Fruit fly (Drosophila melanogaster) whole organism, prepupa: ENCODE data around the gene Bka.

Experiments used
- Blimp-1 ChIP-seq: fragments of 200-800 bp; sonication (Bioruptor generic); optimal IDR thresholded peaks from 3 replicates; lab custom pipeline; 2017; ENCODE audit warnings: missing biosample characterization, missing genetic modification characterization, mild to moderate bottlenecking, moderate library complexity, missing genetic modification reagents
- CG10669 ChIP-seq: fragments of 200-800 bp; sonication (Bioruptor generic); optimal IDR thresholded peaks from 3 replicates; lab custom pipeline; 2018; ENCODE audit warnings: missing biosample characterization, mild to moderate bottlenecking, missing genetic modification characterization, moderate library complexity
- CG11294 ChIP-seq: fragments of 200-800 bp; sonication (Bioruptor generic); IDR thresholded peaks from 2 replicates; pipeline ENCODE4 v1.3.6; 2022; ENCODE audit warnings: missing biosample characterization, missing genetic modification characterization
- CG11762 ChIP-seq: fragments of 200-800 bp; sonication (Bioruptor generic); optimal IDR thresholded peaks from 3 replicates; lab custom pipeline; 2016; ENCODE audit warnings: missing biosample characterization, missing genetic modification characterization; ENCODE audit not compliant: insufficient read depth
- CG11902 ChIP-seq: fragments of 200-800 bp; sonication (Bioruptor generic); optimal IDR thresholded peaks from 3 replicates; lab custom pipeline; 2016; ENCODE audit warnings: missing biosample characterization, missing genetic modification characterization
- CG15336 ChIP-seq: fragments of 200-800 bp; sonication (Bioruptor generic); IDR thresholded peaks from 2 replicates; pipeline ENCODE4 v1.3.6; 2022; ENCODE audit warnings: missing biosample characterization, missing genetic modification characterization
- CG1621 ChIP-seq: fragments of 200-800 bp; sonication (Bioruptor generic); optimal IDR thresholded peaks from 3 replicates; lab custom pipeline; 2018; ENCODE audit warnings: missing biosample characterization, mild to moderate bottlenecking, missing genetic modification characterization
- CG16779 ChIP-seq: fragments of 200-800 bp; sonication (Bioruptor generic); optimal IDR thresholded peaks from 3 replicates; lab custom pipeline; 2017; ENCODE audit warnings: missing biosample characterization, mild to moderate bottlenecking, missing genetic modification characterization
- CG32006 ChIP-seq: fragments of 200-800 bp; sonication (Bioruptor generic); optimal IDR thresholded peaks from 3 replicates; lab custom pipeline; 2017; ENCODE audit warnings: missing biosample characterization, mild to moderate bottlenecking, missing genetic modification characterization
- CG3919 ChIP-seq: fragments of 200-800 bp; sonication (Bioruptor generic); optimal IDR thresholded peaks from 3 replicates; lab custom pipeline; 2016; ENCODE audit warnings: missing biosample characterization, missing genetic modification characterization
- CG4318 ChIP-seq: fragments of 200-800 bp; sonication (Bioruptor generic); optimal IDR thresholded peaks from 3 replicates; lab custom pipeline; 2017; ENCODE audit warnings: missing biosample characterization, mild to moderate bottlenecking, missing genetic modification characterization
- CG6163 ChIP-seq: fragments of 200-800 bp; sonication (Bioruptor generic); IDR thresholded peaks from 3 replicates; pipeline ENCODE4 v1.3.6; 2022; ENCODE audit warnings: missing biosample characterization, missing genetic modification characterization
- CG6276 ChIP-seq: fragments of 200-800 bp; sonication (Bioruptor generic); optimal IDR thresholded peaks from 2 replicates; lab custom pipeline; 2017; ENCODE audit warnings: missing biosample characterization, mild to moderate bottlenecking, missing genetic modification characterization
- CG6792 ChIP-seq: fragments of 200-800 bp; sonication (Bioruptor generic); optimal IDR thresholded peaks from 3 replicates; lab custom pipeline; 2016; ENCODE audit warnings: missing biosample characterization, missing genetic modification characterization
- CG6808 ChIP-seq: fragments of 200-800 bp; sonication (Bioruptor generic); optimal IDR thresholded peaks from 3 replicates; lab custom pipeline; 2017; ENCODE audit warnings: missing biosample characterization, missing genetic modification characterization, mild to moderate bottlenecking, moderate library complexity, missing genetic modification reagents
- CG6854 ChIP-seq: fragments of 200-800 bp; sonication (Bioruptor generic); optimal IDR thresholded peaks from 2 replicates; lab custom pipeline; 2017; ENCODE audit warnings: missing biosample characterization, mild to moderate bottlenecking, missing genetic modification characterization
- CG7368 ChIP-seq: fragments of 200-800 bp; sonication (Bioruptor generic); optimal IDR thresholded peaks from 3 replicates; lab custom pipeline; 2016; ENCODE audit warnings: missing biosample characterization, missing genetic modification characterization
- CG8119 ChIP-seq: fragments of 200-800 bp; sonication (Bioruptor generic); IDR thresholded peaks from 3 replicates; pipeline ENCODE4 v1.3.6; 2022; ENCODE audit warnings: missing biosample characterization, missing genetic modification characterization
- CG8319 ChIP-seq: fragments of 200-800 bp; sonication (Bioruptor generic); optimal IDR thresholded peaks from 3 replicates; lab custom pipeline; 2016; ENCODE audit warnings: missing biosample characterization, missing genetic modification characterization
- CG9139 ChIP-seq: fragments of 200-800 bp; sonication (Bioruptor generic); optimal IDR thresholded peaks from 3 replicates; lab custom pipeline; 2017; ENCODE audit warnings: missing biosample characterization, mild to moderate bottlenecking, missing genetic modification characterization
- Eip75B ChIP-seq: fragments of 200-800 bp; sonication (Bioruptor generic); optimal IDR thresholded peaks from 3 replicates; lab custom pipeline; 2016; ENCODE audit warnings: missing biosample characterization, missing genetic modification characterization
- Eip78C ChIP-seq: fragments of 200-800 bp; sonication (Bioruptor generic); peaks from one replicate; lab custom pipeline; 2016; ENCODE audit warnings: missing biosample characterization, missing genetic modification characterization
- Eip93F ChIP-seq: fragments of 200-800 bp; sonication (Bioruptor generic); optimal IDR thresholded peaks from 2 replicates; lab custom pipeline; 2016; ENCODE audit warnings: missing biosample characterization, mild to moderate bottlenecking, missing genetic modification characterization
- Ets96B ChIP-seq: fragments of 200-800 bp; optimal IDR thresholded peaks from 2 replicates; lab custom pipeline; 2019; ENCODE audit warnings: missing biosample characterization, mild to moderate bottlenecking, missing genetic modification characterization, moderate library complexity
- Hr38 ChIP-seq: sonication (Bioruptor generic); optimal IDR thresholded peaks from 2 replicates; lab custom pipeline; 2016; ENCODE audit warnings: missing biosample characterization, missing genetic modification characterization
- Hr39 ChIP-seq: fragments of 200-800 bp; sonication (Bioruptor generic); optimal IDR thresholded peaks from 2 replicates; lab custom pipeline; 2016; ENCODE audit warnings: missing biosample characterization, missing genetic modification characterization
- Lpt ChIP-seq: fragments of 200-800 bp; sonication (Bioruptor generic); optimal IDR thresholded peaks from 3 replicates; lab custom pipeline; 2016; ENCODE audit warnings: missing biosample characterization, missing genetic modification characterization
- Smox ChIP-seq: fragments of 200-800 bp; sonication (Bioruptor generic); optimal IDR thresholded peaks from 3 replicates; lab custom pipeline; 2016; ENCODE audit warnings: missing biosample characterization, missing genetic modification characterization
- Sox102F ChIP-seq: fragments of 200-800 bp; sonication (Bioruptor generic); optimal IDR thresholded peaks from 2 replicates; lab custom pipeline; 2016; ENCODE audit warnings: missing biosample characterization, mild to moderate bottlenecking, missing genetic modification characterization
- Sox14 ChIP-seq: fragments of 200-800 bp; sonication (Bioruptor generic); optimal IDR thresholded peaks from 3 replicates; lab custom pipeline; 2016; ENCODE audit warnings: missing biosample characterization, missing genetic modification characterization
- achi ChIP-seq: fragments of 200-800 bp; sonication (Bioruptor generic); optimal IDR thresholded peaks from 3 replicates; lab custom pipeline; 2016; ENCODE audit warnings: missing biosample characterization, missing genetic modification characterization
- acj6 ChIP-seq: fragments of 200-800 bp; sonication (Bioruptor generic); optimal IDR thresholded peaks from 3 replicates; lab custom pipeline; 2016; ENCODE audit warnings: missing biosample characterization, missing genetic modification characterization
- dac ChIP-seq: fragments of 200-800 bp; sonication (Bioruptor generic); optimal IDR thresholded peaks from 2 replicates; lab custom pipeline; 2017; ENCODE audit warnings: missing biosample characterization, mild to moderate bottlenecking, missing genetic modification characterization
- dsx ChIP-seq: fragments of 200-800 bp; optimal IDR thresholded peaks from 3 replicates; lab custom pipeline; 2019; ENCODE audit warnings: missing biosample characterization, mild to moderate bottlenecking, missing genetic modification characterization, moderate library complexity; ENCODE audit not compliant: poor library complexity, severe bottlenecking
- eg ChIP-seq: fragments of 200-800 bp; sonication (Bioruptor generic); IDR thresholded peaks from 3 replicates; pipeline ENCODE4 v1.3.6; 2022; ENCODE audit warnings: missing biosample characterization, missing genetic modification characterization
- esn ChIP-seq: fragments of 200-800 bp; sonication (Bioruptor generic); optimal IDR thresholded peaks from 2 replicates; lab custom pipeline; 2016; ENCODE audit warnings: missing biosample characterization, mild to moderate bottlenecking, missing genetic modification characterization, moderate library complexity
- fd59A ChIP-seq: fragments of 200-800 bp; sonication (Bioruptor generic); optimal IDR thresholded peaks from 2 replicates; lab custom pipeline; 2017; ENCODE audit warnings: missing biosample characterization, mild to moderate bottlenecking, missing genetic modification characterization, missing genetic modification reagents
- lz ChIP-seq: fragments of 200-800 bp; sonication (Bioruptor generic); optimal IDR thresholded peaks from 3 replicates; lab custom pipeline; 2016; ENCODE audit warnings: missing biosample characterization, missing genetic modification characterization
- pdm3 ChIP-seq: fragments of 200-800 bp; sonication (Bioruptor generic); optimal IDR thresholded peaks from 3 replicates; lab custom pipeline; 2016; ENCODE audit warnings: missing biosample characterization, missing genetic modification characterization
- salr ChIP-seq, 2 experiments: fragments of 200-800 bp; sonication (Bioruptor generic); optimal IDR thresholded peaks; 3 replicates each; lab custom pipeline; 2016 to 2018; ENCODE audit warnings: missing biosample characterization in 2 of 2, missing genetic modification characterization in 2 of 2, mild to moderate bottlenecking in 1 of 2
- spab ChIP-seq: fragments of 200-800 bp; sonication (Bioruptor generic); optimal IDR thresholded peaks from 2 replicates; lab custom pipeline; 2017; ENCODE audit warnings: missing biosample characterization, mild to moderate bottlenecking, missing genetic modification characterization, missing genetic modification reagents
- ss ChIP-seq, 2 experiments: fragments of 200-800 bp; sonication (Bioruptor generic); optimal IDR thresholded peaks; 2 replicates in 1 of 2; 3 replicates in 1 of 2; lab custom pipeline; 2017 to 2018; ENCODE audit warnings: mild to moderate bottlenecking in 2 of 2, missing biosample characterization in 2 of 2, missing genetic modification characterization in 2 of 2, moderate library complexity in 1 of 2
- svp ChIP-seq: fragments of 200-800 bp; sonication (Bioruptor generic); peaks from one replicate; lab custom pipeline; 2016; ENCODE audit warnings: missing biosample characterization, missing genetic modification characterization
- vri ChIP-seq: fragments of 200-800 bp; sonication (Bioruptor generic); optimal IDR thresholded peaks from 3 replicates; lab custom pipeline; 2016; ENCODE audit warnings: missing biosample characterization, mild to moderate bottlenecking, missing genetic modification characterization

Bka gene

dm6 chr2L:9938631-9939256, 43.7 kb downstream of the Bka start, which contains the start of the genes Datp and CG4619 (continued):
- TF ChIP-seq eg (GFP tag; lab: Robert Waterston, UW) (peak; percentile 56; the same call in 1 of the 3 replicates), Blimp-1 (GFP tag; lab: Kevin White, UChicago) (no peak), esn (GFP tag; lab: Kevin White, UChicago) (peak; percentile 58), Sox14 (GFP tag; lab: Kevin White, UChicago) (peak; percentile 2), CG15336 (GFP tag; lab: Robert Waterston, UW) (no peak), Eip75B (GFP tag; lab: Kevin White, UChicago) (no peak), dsx (no peak), lz (GFP tag; lab: Kevin White, UChicago) (peak; percentile 42), Ets96B (tag; lab: Kevin White, UChicago) (peak; percentile 13), CG11294 (no peak), spab (GFP tag; lab: Kevin White, UChicago) (no peak), CG6276 (no peak), acj6 (GFP tag; lab: Kevin White, UChicago) (no peak), CG11902 (GFP tag; lab: Kevin White, UChicago) (no peak), achi (GFP tag; lab: Kevin White, UChicago) (no peak), Eip93F (GFP tag; lab: Kevin White, UChicago) (no peak), Sox102F (GFP tag; lab: Kevin White, UChicago) (no peak), CG8319 (GFP tag; lab: Kevin White, UChicago) (no peak), CG6163 (GFP tag; lab: Robert Waterston, UW) (0 out of 3 replicates have a peak, but pooled peaks have one; percentile 29), CG11762 (GFP tag; lab: Kevin White, UChicago) (peak; percentile 29), pdm3 (GFP tag; lab: Kevin White, UChicago) (no peak), Hr38 (no peak), Smox (GFP tag; lab: Kevin White, UChicago) (no peak), CG1621 (no peak), CG7368 (GFP tag; lab: Kevin White, UChicago) (peak; percentile 18), Hr39 (GFP tag; lab: Kevin White, UChicago) (no peak), CG6854 (GFP tag; lab: Kevin White, UChicago) (no peak)
- TF ChIP-seq, all 60 proteins: peak for 16

dm6 chr2L:9943521-9943920, 48.4 kb downstream of the Bka start:
- TF ChIP-seq vri (peak; percentile 74), CG6276 (no peak), CG6792 (GFP tag; lab: Kevin White, UChicago) (no peak), Eip78C (GFP tag; lab: Kevin White, UChicago) (peak; percentile 55)

DNA sequence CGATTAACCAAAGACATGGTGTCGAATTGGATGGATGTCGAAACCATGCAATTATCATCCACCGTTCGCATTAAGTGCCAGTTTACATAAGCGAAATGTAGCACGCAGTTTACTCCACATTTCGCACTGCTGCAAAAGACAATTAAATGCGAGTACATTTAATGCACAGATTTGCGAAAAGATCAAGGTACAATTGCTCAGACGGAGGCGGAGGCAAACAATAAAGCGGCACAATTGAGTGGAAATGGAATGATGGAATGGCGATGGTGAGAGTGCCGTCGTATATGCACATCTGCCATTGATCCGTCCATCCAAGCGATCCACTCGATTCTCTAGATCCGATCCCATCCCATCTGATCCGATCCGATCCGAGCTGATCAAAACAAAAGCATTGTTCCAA, 50.0 kb downstream of the Bka start:
- TF ChIP-seq CG32006 (GFP tag; lab: Kevin White, UChicago) (no peak), CG6854 (GFP tag; lab: Kevin White, UChicago) (peak; percentile 33), CG16779 (tag; lab: Kevin White, UChicago) (peak; percentile 14), salr (GFP tag; optimal IDR thresholded peaks at IDR 0.05; lab: Kevin White, UChicago) (no peak), CG6276 (peak; percentile 67), CG6163 (GFP tag; lab: Robert Waterston, UW) (no peak), svp (GFP tag; lab: Kevin White, UChicago) (peak; percentile 96), vri (no peak), fd59A (GFP tag; lab: Kevin White, UChicago) (no peak), CG10669 (GFP tag; lab: Kevin White, UChicago) (peak; percentile 22), Eip78C (GFP tag; lab: Kevin White, UChicago) (peak; percentile 71), CG11902 (GFP tag; lab: Kevin White, UChicago) (no peak), achi (GFP tag; lab: Kevin White, UChicago) (no peak), dac (GFP tag; lab: Kevin White, UChicago) (no peak), CG3919 (GFP tag; lab: Kevin White, UChicago) (no peak), Hr39 (GFP tag; lab: Kevin White, UChicago) (no peak), CG1621 (peak; percentile 10), CG8119 (GFP tag; lab: Robert Waterston, UW) (no peak), CG11294 (no peak), Lpt (GFP tag; lab: Kevin White, UChicago) (no peak), CG6792 (GFP tag; lab: Kevin White, UChicago) (no peak), CG9139 (peak; percentile 49), Eip75B (GFP tag; lab: Kevin White, UChicago) (no peak), CG7368 (GFP tag; lab: Kevin White, UChicago) (no peak), ss (GFP tag; optimal IDR thresholded peaks at IDR 0.05; lab: Kevin White, UChicago) (peak; percentile 59 to 75), CG6808 (GFP tag; lab: Kevin White, UChicago) (peak; percentile 42), dsx (peak; percentile 3), esn (GFP tag; lab: Kevin White, UChicago) (peak; percentile 2), CG4318 (GFP tag; lab: Kevin White, UChicago) (no peak)
